Worm (Caenorhabditis elegans) whole organism, midembryonic: ENCODE data around the gene nhr-198.

ENCODE experiments used
- T22C8.4 ChIP-seq: fragments of 200-800 bp; sonication (Bioruptor generic); IDR thresholded peaks from 2 replicates; pipeline ENCODE4 v1.3.6; 2022; ENCODE audit warnings: missing genetic modification characterization, missing compliant biosample characterization
- flt-1 ChIP-seq: fragments of 200-800 bp; sonication (Bioruptor generic); IDR thresholded peaks from 2 replicates; pipeline ENCODE4 v1.3.6; 2022; ENCODE audit warnings: missing genetic modification characterization, missing compliant biosample characterization
- klf-2 ChIP-seq: fragments of 200-800 bp; sonication (Bioruptor generic); conservative IDR thresholded peaks from 2 replicates; pipeline ENCODE4 v1.3.6; 2022; ENCODE audit warnings: missing genetic modification reagents, missing genetic modification characterization, missing compliant biosample characterization
- ref-1 ChIP-seq: fragments of 200-800 bp; sonication (Bioruptor generic); conservative IDR thresholded peaks from 2 replicates; pipeline ENCODE4 v1.3.6; 2022; ENCODE audit warnings: missing genetic modification reagents, missing genetic modification characterization, missing compliant biosample characterization

ce11 chrV:15719570-15719969 is 25.8 kb downstream of the nhr-198 start, which contains the start of gene Y6E2A.7:
- TF ChIP-seq flt-1 (GFP tag; lab: Robert Waterston, UW) (no peak), T22C8.4 (GFP tag; lab: Robert Waterston, UW) (no peak), ref-1 (GFP tag; lab: Robert Waterston, UW) (no peak), klf-2 (GFP tag; lab: Robert Waterston, UW) (no peak)
